Worm (Caenorhabditis elegans): ENCODE measurements around the gene F17A9.5.

Gene F17A9.5

ce11 chrV:6112823-6113222 lies at the start of gene F17A9.5:
TSS of gene F17A9.5 (minus strand) at chrV:6112997.
- TF ChIP-seq him-1 (tag; optimal IDR thresholded peaks at IDR 0.05) (no peak), W03F9.2 (tag; optimal IDR thresholded peaks at IDR 0.05) (no peak), dao-5 (tag; optimal IDR thresholded peaks at IDR 0.05) (no peak)

ce11 chrV:6138167-6138566 lies 25.4 kb upstream of the F17A9.5 start:
- TF ChIP-seq W03F9.2 (tag; optimal IDR thresholded peaks at IDR 0.05) (no peak), dao-5 (tag; optimal IDR thresholded peaks at IDR 0.05) (no peak), him-1 (tag; optimal IDR thresholded peaks at IDR 0.05) (no peak)

ce11 chrV:6135428-6135827 lies 22.6 kb upstream of the F17A9.5 start:
- no peak for TF ChIP-seq W03F9.2 (tag; optimal IDR thresholded peaks at IDR 0.05)
- TF ChIP-seq dao-5 (tag; optimal IDR thresholded peaks at IDR 0.05): no peak
- no peak for TF ChIP-seq him-1 (tag; optimal IDR thresholded peaks at IDR 0.05)

- no peak for TF ChIP-seq dao-5 (tag; optimal IDR thresholded peaks at IDR 0.05)
- TF ChIP-seq W03F9.2 (tag; optimal IDR thresholded peaks at IDR 0.05): no peak
- TF ChIP-seq him-1 (tag; optimal IDR thresholded peaks at IDR 0.05): no peak
Observed at ce11 chrV:6131100-6131499, 18.3 kb upstream of the F17A9.5 start, which contains the start of gene exp-2. TSS of gene exp-2 (plus strand) at chrV:6131400.

- TF ChIP-seq him-1 (tag; optimal IDR thresholded peaks at IDR 0.05): no peak
- TF ChIP-seq dao-5 (tag; optimal IDR thresholded peaks at IDR 0.05): no peak
- TF ChIP-seq W03F9.2 (tag; optimal IDR thresholded peaks at IDR 0.05): no peak
Observed at ce11 chrV:6128355-6128754, 15.6 kb upstream of the F17A9.5 start.

ce11 chrV:6121659-6122058 lies 8.9 kb upstream of the F17A9.5 start:
- TF ChIP-seq dao-5 (tag; optimal IDR thresholded peaks at IDR 0.05) (no peak), W03F9.2 (tag; optimal IDR thresholded peaks at IDR 0.05) (no peak), him-1 (tag; optimal IDR thresholded peaks at IDR 0.05) (no peak)

- no peak for TF ChIP-seq dao-5 (tag; optimal IDR thresholded peaks at IDR 0.05)
- TF ChIP-seq W03F9.2 (tag; optimal IDR thresholded peaks at IDR 0.05): no peak
- TF ChIP-seq him-1 (tag; optimal IDR thresholded peaks at IDR 0.05): no peak
Observed at ce11 chrV:6120156-6120879, 7.5 kb upstream of the F17A9.5 start, which contains the start of gene ceh-49. TSS of gene ceh-49 (minus strand) at chrV:6120206.

ce11 chrV:6117013-6117412 lies 4.2 kb upstream of the F17A9.5 start:
- TF ChIP-seq W03F9.2 (tag; optimal IDR thresholded peaks at IDR 0.05) (no peak), him-1 (tag; optimal IDR thresholded peaks at IDR 0.05) (no peak), dao-5 (tag; optimal IDR thresholded peaks at IDR 0.05) (no peak)

- TF ChIP-seq dao-5 (tag; optimal IDR thresholded peaks at IDR 0.05) (no peak), him-1 (tag; optimal IDR thresholded peaks at IDR 0.05) (no peak), W03F9.2 (tag; optimal IDR thresholded peaks at IDR 0.05) (no peak)
Observed at ce11 chrV:6110533-6110932, 2.3 kb downstream of the F17A9.5 start, which contains the start of gene F17A9.4. TSS of gene F17A9.4 (minus strand) at chrV:6110629.

- TF ChIP-seq W03F9.2 (tag; optimal IDR thresholded peaks at IDR 0.05) (peak; percentile 61), him-1 (tag; optimal IDR thresholded peaks at IDR 0.05) (no peak)
Observed at ce11 chrV:6107474-6107873, 5.3 kb downstream of the F17A9.5 start, which contains the start of gene cwf-19L1. TSS of gene cwf-19L1 (plus strand) at chrV:6107828.

- no peak for TF ChIP-seq him-1 (tag; optimal IDR thresholded peaks at IDR 0.05)
- TF ChIP-seq W03F9.2 (tag; optimal IDR thresholded peaks at IDR 0.05): no peak
- TF ChIP-seq dao-5 (tag; optimal IDR thresholded peaks at IDR 0.05): no peak
Observed at ce11 chrV:6105374-6105773, 7.4 kb downstream of the F17A9.5 start, which contains the start of gene atf-8. TSS of gene atf-8 (plus strand) at chrV:6105607.

- no peak for TF ChIP-seq him-1 (tag; optimal IDR thresholded peaks at IDR 0.05)
- no peak for TF ChIP-seq W03F9.2 (tag; optimal IDR thresholded peaks at IDR 0.05)
- no peak for TF ChIP-seq dao-5 (tag; optimal IDR thresholded peaks at IDR 0.05)
Observed at ce11 chrV:6103429-6103828, 9.4 kb downstream of the F17A9.5 start, which contains the start of gene Y38A10A.11. TSS of gene Y38A10A.11 (minus strand) at chrV:6103529.

- no peak for TF ChIP-seq W03F9.2 (tag; optimal IDR thresholded peaks at IDR 0.05)
Observed at ce11 chrV:6101243-6101898, 11.4 kb downstream of the F17A9.5 start.

- TF ChIP-seq dao-5 (tag; optimal IDR thresholded peaks at IDR 0.05): no peak
- TF ChIP-seq him-1 (tag; optimal IDR thresholded peaks at IDR 0.05): peak; percentile 63
- peak; percentile 87 for TF ChIP-seq W03F9.2 (tag; optimal IDR thresholded peaks at IDR 0.05)
Observed at ce11 chrV:6100492-6101004, 12.2 kb downstream of the F17A9.5 start, which contains the start of gene crt-1. TSS of gene crt-1 (minus strand) at chrV:6100542.
